Fruit fly (Drosophila melanogaster) whole organism, embryonic: ENCODE results near the gene CG11593.

Source experiments
- B-H1 ChIP-seq: fragments of 200-800 bp; sonication (Bioruptor generic); IDR thresholded peaks from 3 replicates; pipeline ENCODE4 v1.3.6; 2022; ENCODE audit warnings: missing biosample characterization, missing genetic modification characterization
- CG10431 ChIP-seq: fragments of 200-800 bp; sonication (Bioruptor generic); optimal IDR thresholded peaks from 3 replicates; lab custom pipeline; 2018; ENCODE audit warnings: missing biosample characterization, mild to moderate bottlenecking, missing genetic modification characterization
- CG11093 ChIP-seq: fragments of 200-800 bp; sonication (Bioruptor generic); IDR thresholded peaks from 3 replicates; pipeline ENCODE4 v1.3.6; 2022; ENCODE audit warnings: missing biosample characterization, missing genetic modification characterization
- CG12769 ChIP-seq: fragments of 200-800 bp; sonication (Bioruptor generic); optimal IDR thresholded peaks from 2 replicates; lab custom pipeline; 2019; ENCODE audit warnings: missing biosample characterization, mild to moderate bottlenecking, missing genetic modification characterization, moderate library complexity
- CG13894 ChIP-seq: fragments of 200-800 bp; sonication (Bioruptor generic); optimal IDR thresholded peaks from 3 replicates; lab custom pipeline; 2018; ENCODE audit warnings: missing biosample characterization, mild to moderate bottlenecking, missing genetic modification characterization, moderate library complexity
- CG15696 ChIP-seq: fragments of 200-800 bp; sonication (Bioruptor generic); optimal IDR thresholded peaks from 2 replicates; lab custom pipeline; 2019; ENCODE audit warnings: missing biosample characterization, mild to moderate bottlenecking, missing genetic modification characterization, moderate library complexity
- CG1602 ChIP-seq: fragments of 200-800 bp; sonication (Bioruptor generic); optimal IDR thresholded peaks from 3 replicates; lab custom pipeline; 2016; ENCODE audit warnings: missing biosample characterization, missing genetic modification characterization
- CG1647 ChIP-seq: fragments of 200-800 bp; sonication (Bioruptor generic); optimal IDR thresholded peaks from 3 replicates; lab custom pipeline; 2016; ENCODE audit warnings: missing biosample characterization, missing genetic modification characterization
- CG16813 ChIP-seq: fragments of 200-800 bp; sonication (Bioruptor generic); IDR thresholded peaks from 3 replicates; pipeline ENCODE4 v1.3.6; 2022; ENCODE audit warnings: missing biosample characterization, missing genetic modification characterization; ENCODE audit not compliant: partially characterized antibody
- CG16815 ChIP-seq: fragments of 200-800 bp; sonication (Bioruptor generic); optimal IDR thresholded peaks from 3 replicates; lab custom pipeline; 2017; ENCODE audit warnings: missing biosample characterization, mild to moderate bottlenecking, missing genetic modification characterization
- CG17802 ChIP-seq: fragments of 200-800 bp; sonication (Bioruptor generic); optimal IDR thresholded peaks from 2 replicates; lab custom pipeline; 2018; ENCODE audit warnings: missing biosample characterization, mild to moderate bottlenecking, missing genetic modification characterization, moderate library complexity
- CG18764 ChIP-seq: fragments of 200-800 bp; sonication (Bioruptor generic); optimal IDR thresholded peaks from 3 replicates; lab custom pipeline; 2016; ENCODE audit warnings: missing biosample characterization, missing genetic modification characterization
- CG2199 ChIP-seq: fragments of 200-800 bp; sonication (Bioruptor generic); IDR thresholded peaks from 3 replicates; pipeline ENCODE4 v1.3.6; 2022; ENCODE audit warnings: missing biosample characterization, missing genetic modification characterization
- CG2889 ChIP-seq: fragments of 200-800 bp; sonication (Bioruptor generic); IDR thresholded peaks from 3 replicates; pipeline ENCODE4 v1.3.6; 2022; ENCODE audit warnings: missing biosample characterization, missing genetic modification characterization
- CG4617 ChIP-seq: fragments of 200-800 bp; sonication (Bioruptor generic); optimal IDR thresholded peaks from 3 replicates; lab custom pipeline; 2016; ENCODE audit warnings: missing biosample characterization, missing genetic modification characterization, borderline replicate concordance
- CG7372 ChIP-seq: fragments of 200-800 bp; sonication (Bioruptor generic); IDR thresholded peaks from 2 replicates; pipeline ENCODE4 v1.3.6; 2022; ENCODE audit warnings: missing biosample characterization, missing genetic modification characterization
- CG7745 ChIP-seq: fragments of 200-800 bp; sonication (Bioruptor generic); optimal IDR thresholded peaks from 2 replicates; lab custom pipeline; 2018; ENCODE audit warnings: missing biosample characterization, mild to moderate bottlenecking, missing genetic modification characterization, moderate library complexity
- CG7928 ChIP-seq: fragments of 200-800 bp; sonication (Bioruptor generic); optimal IDR thresholded peaks from 2 replicates; lab custom pipeline; 2017; ENCODE audit warnings: missing biosample characterization, mild to moderate bottlenecking, missing genetic modification characterization
- CG7987 ChIP-seq: fragments of 200-800 bp; sonication (Bioruptor generic); optimal IDR thresholded peaks from 2 replicates; lab custom pipeline; 2018; ENCODE audit warnings: missing biosample characterization, mild to moderate bottlenecking, missing genetic modification characterization, moderate library complexity
- Fer2 ChIP-seq: fragments of 200-800 bp; sonication (Bioruptor generic); optimal IDR thresholded peaks from 2 replicates; lab custom pipeline; 2018; ENCODE audit warnings: missing biosample characterization, mild to moderate bottlenecking, missing genetic modification characterization, moderate library complexity
- H15 ChIP-seq: fragments of 200-800 bp; sonication (Bioruptor generic); IDR thresholded peaks from 3 replicates; pipeline ENCODE4 v1.3.6; 2022; ENCODE audit warnings: missing biosample characterization, missing genetic modification characterization
- HHEX ChIP-seq: fragments of 200-800 bp; sonication (Bioruptor generic); optimal IDR thresholded peaks from 3 replicates; lab custom pipeline; 2017; ENCODE audit warnings: missing biosample characterization, mild to moderate bottlenecking, missing genetic modification characterization, missing genetic modification reagents
- HLH3B ChIP-seq: fragments of 200-800 bp; sonication (Bioruptor generic); IDR thresholded peaks from 2 replicates; pipeline ENCODE4 v1.3.6; 2022; ENCODE audit warnings: missing biosample characterization, missing genetic modification characterization
- Hsf ChIP-seq: fragments of 200-800 bp; sonication (Bioruptor generic); optimal IDR thresholded peaks from 3 replicates; lab custom pipeline; 2016; ENCODE audit warnings: missing biosample characterization, missing genetic modification characterization
- MBD-R2 ChIP-seq: fragments of 200-800 bp; sonication (Bioruptor generic); IDR thresholded peaks from 2 replicates; pipeline ENCODE4 v1.3.6; 2022; ENCODE audit warnings: missing biosample characterization, missing genetic modification characterization
- MESR4 ChIP-seq: fragments of 200-800 bp; sonication (Bioruptor generic); optimal IDR thresholded peaks from 2 replicates; lab custom pipeline; 2018; ENCODE audit warnings: missing biosample characterization, mild to moderate bottlenecking, missing genetic modification characterization, moderate library complexity
- NFAT ChIP-seq: fragments of 200-800 bp; sonication (Bioruptor generic); IDR thresholded peaks from 2 replicates; pipeline ENCODE4 v1.3.6; 2022; ENCODE audit warnings: missing biosample characterization, missing genetic modification characterization
- Pdp1 ChIP-seq, 2 experiments: fragments of 200-800 bp; sonication (Bioruptor generic); optimal IDR thresholded peaks; 3 replicates each; lab custom pipeline; 2016; ENCODE audit warnings: missing biosample characterization in 2 of 2, missing genetic modification characterization in 2 of 2, mild to moderate bottlenecking in 1 of 2, moderate library complexity in 1 of 2
- Ptx1 ChIP-seq: fragments of 200-800 bp; sonication (Bioruptor generic); IDR thresholded peaks from 2 replicates; pipeline ENCODE4 v1.3.6; 2022; ENCODE audit warnings: missing biosample characterization, missing genetic modification characterization
- Scr ChIP-seq: fragments of 200-800 bp; sonication (Bioruptor generic); IDR thresholded peaks from 2 replicates; pipeline ENCODE4 v1.3.6; 2022; ENCODE audit warnings: missing biosample characterization, missing genetic modification characterization; ENCODE audit not compliant: partially characterized antibody
- Ssrp ChIP-seq: fragments of 200-800 bp; sonication (Bioruptor generic); optimal IDR thresholded peaks from 2 replicates; lab custom pipeline; 2018; ENCODE audit warnings: missing biosample characterization, mild to moderate bottlenecking, missing genetic modification characterization, moderate library complexity
- Taf1 ChIP-seq: fragments of 200-800 bp; sonication (Bioruptor generic); IDR thresholded peaks from 2 replicates; pipeline ENCODE4 v1.3.6; 2022; ENCODE audit warnings: missing biosample characterization, missing genetic modification characterization
- al ChIP-seq: fragments of 200-800 bp; sonication (Bioruptor generic); IDR thresholded peaks from 2 replicates; pipeline ENCODE4 v1.3.6; 2022; ENCODE audit warnings: missing biosample characterization, missing genetic modification characterization
- az2 ChIP-seq: fragments of 200-800 bp; sonication (Bioruptor generic); optimal IDR thresholded peaks from 3 replicates; lab custom pipeline; 2016; ENCODE audit warnings: missing biosample characterization, missing genetic modification characterization
- bbx ChIP-seq: fragments of 200-800 bp; sonication (Bioruptor generic); IDR thresholded peaks from 2 replicates; pipeline ENCODE4 v1.3.6; 2022; ENCODE audit warnings: missing biosample characterization, missing genetic modification characterization; ENCODE audit not compliant: partially characterized antibody
- bcd ChIP-seq: fragments of 200-800 bp; sonication (Bioruptor generic); optimal IDR thresholded peaks from 2 replicates; lab custom pipeline; 2017; ENCODE audit warnings: missing biosample characterization, mild to moderate bottlenecking, missing genetic modification characterization
- cad ChIP-seq: fragments of >200 bp; optimal IDR thresholded peaks from 2 replicates; lab custom pipeline; 2017; ENCODE audit warnings: missing biosample characterization, missing genetic modification characterization
- dysf ChIP-seq: fragments of 200-800 bp; sonication (Bioruptor generic); IDR thresholded peaks from 3 replicates; pipeline ENCODE4 v1.3.6; 2022; ENCODE audit warnings: missing biosample characterization, missing genetic modification characterization
- gfzf ChIP-seq: fragments of 200-800 bp; sonication (Bioruptor generic); optimal IDR thresholded peaks from 2 replicates; lab custom pipeline; 2016; ENCODE audit warnings: missing biosample characterization, mild to moderate bottlenecking, missing genetic modification characterization, moderate library complexity
- jing ChIP-seq: fragments of 200-800 bp; sonication (Bioruptor generic); optimal IDR thresholded peaks from 2 replicates; lab custom pipeline; 2018; ENCODE audit warnings: missing biosample characterization, mild to moderate bottlenecking, missing genetic modification characterization
- lbe ChIP-seq: fragments of 200-800 bp; sonication (Bioruptor generic); optimal IDR thresholded peaks from 2 replicates; lab custom pipeline; 2016; ENCODE audit warnings: missing biosample characterization, mild to moderate bottlenecking, missing genetic modification characterization
- oc ChIP-seq: fragments of 200-800 bp; sonication (Bioruptor generic); optimal IDR thresholded peaks from 2 replicates; lab custom pipeline; 2018; ENCODE audit warnings: missing biosample characterization, mild to moderate bottlenecking, missing genetic modification characterization, moderate library complexity
- prd ChIP-seq, 3 experiments: fragments of >200 bp in 2 of 3; fragments of 200-800 bp in 1 of 3; sonication (Bioruptor generic) in 1 of 3; optimal IDR thresholded peaks in 2 of 3; IDR thresholded peaks in 1 of 3; 2 replicates in 2 of 3; 3 replicates in 1 of 3; pipeline versions ENCODE4 v1.3.6 to Lab custom; 2017 to 2022; ENCODE audit warnings: missing biosample characterization in 1 of 3, missing genetic modification characterization in 1 of 3
- pum ChIP-seq: fragments of 200-800 bp; sonication (Bioruptor generic); optimal IDR thresholded peaks from 2 replicates; lab custom pipeline; 2016; ENCODE audit warnings: missing biosample characterization, missing genetic modification characterization
- row ChIP-seq: fragments of 200-800 bp; sonication (Bioruptor generic); IDR thresholded peaks from 3 replicates; pipeline ENCODE4 v1.3.6; 2022; ENCODE audit warnings: missing biosample characterization, missing genetic modification characterization
- slbo ChIP-seq: fragments of 200-800 bp; sonication (Bioruptor generic); IDR thresholded peaks from 2 replicates; pipeline ENCODE4 v1.3.6; 2022; ENCODE audit warnings: missing biosample characterization, missing genetic modification characterization
- slou ChIP-seq: fragments of 200-800 bp; sonication (Bioruptor generic); optimal IDR thresholded peaks from 3 replicates; lab custom pipeline; 2016; ENCODE audit warnings: missing biosample characterization, missing genetic modification characterization
- tgo ChIP-seq: fragments of 200-800 bp; sonication (Bioruptor generic); IDR thresholded peaks from 3 replicates; pipeline ENCODE4 v1.3.6; 2022; ENCODE audit warnings: missing biosample characterization, missing genetic modification characterization
- vvl ChIP-seq: fragments of 200-800 bp; sonication (Bioruptor generic); IDR thresholded peaks from 2 replicates; pipeline ENCODE4 v1.3.6; 2022; ENCODE audit warnings: missing biosample characterization, missing genetic modification characterization

CG11593 gene

dm6 chr3L:4040247-4040925 lies at the start of gene CG11593, which contains the start of gene Rcd5 (continued):
- TF ChIP-seq prd (optimal IDR thresholded peaks at IDR 0.05; lab: Kevin White, UChicago): no peak
- TF ChIP-seq prd (GFP tag; IDR thresholded peaks at IDR 0.05; lab: Robert Waterston, UW): peak; percentile 92
- peak; percentile 20 for TF ChIP-seq CG1647 (GFP tag; lab: Kevin White, UChicago)
- TF ChIP-seq Pdp1 (GFP tag; optimal IDR thresholded peaks at IDR 0.05; lab: Kevin White, UChicago): peak; percentile 36 to 50
- peak; percentile 50 for TF ChIP-seq CG15696 (tag; lab: Kevin White, UChicago)
- peak; percentile 94 for TF ChIP-seq slbo (GFP tag; lab: Robert Waterston, UW)
- no peak for TF ChIP-seq CG10431 (GFP tag; lab: Kevin White, UChicago)
- TF ChIP-seq MESR4 (GFP tag; lab: Kevin White, UChicago): peak; percentile 98
- TF ChIP-seq jing (GFP tag; lab: Kevin White, UChicago): no peak
- peak; percentile 53 for TF ChIP-seq Hsf (GFP tag; lab: Kevin White, UChicago)
- TF ChIP-seq dysf (GFP tag; lab: Robert Waterston, UW): peak; percentile 83
- peak; percentile 86 for TF ChIP-seq MBD-R2 (GFP tag; lab: Robert Waterston, UW)
- TF ChIP-seq Taf1: peak; percentile 69
- no peak for TF ChIP-seq lbe (GFP tag; lab: Kevin White, UChicago)
- TF ChIP-seq CG16813 (GFP tag; lab: Robert Waterston, UW): peak; percentile 49; the same call in 2 of the 3 replicates
- TF ChIP-seq al (GFP tag; lab: Robert Waterston, UW): peak; percentile 82
- TF ChIP-seq row (GFP tag; lab: Robert Waterston, UW): peak; percentile 94
- peak; percentile 81 for TF ChIP-seq NFAT (GFP tag; lab: Robert Waterston, UW)
- TF ChIP-seq CG12769: no peak
- TF ChIP-seq CG4617 (GFP tag; lab: Kevin White, UChicago): peak; percentile 96
- peak; percentile 83 for TF ChIP-seq vvl (GFP tag; lab: Robert Waterston, UW)
- TF ChIP-seq CG13894 (tag; lab: Kevin White, UChicago): no peak
- peak; percentile 64 for TF ChIP-seq H15 (GFP tag; lab: Robert Waterston, UW)
- TF ChIP-seq CG17802 (tag; lab: Kevin White, UChicago): peak; percentile 37
- TF ChIP-seq Ssrp: peak; percentile 62
- TF ChIP-seq CG16815 (GFP tag; lab: Kevin White, UChicago): peak; percentile 48
- TF ChIP-seq CG7928 (GFP tag; lab: Kevin White, UChicago): peak; percentile 31
- no peak for TF ChIP-seq oc
- TF ChIP-seq az2 (GFP tag; lab: Kevin White, UChicago): peak; percentile 57
- no peak for TF ChIP-seq bbx
- TF ChIP-seq tgo (GFP tag; lab: Robert Waterston, UW): peak; percentile 84
- TF ChIP-seq Scr: peak; percentile 28; the same call in 1 of the 2 replicates
- peak; percentile 13 for TF ChIP-seq CG7987 (GFP tag; lab: Kevin White, UChicago)
- peak; percentile 35 for TF ChIP-seq pum
- peak; percentile 65 for TF ChIP-seq B-H1 (GFP tag; lab: Robert Waterston, UW)
- peak; percentile 32 for TF ChIP-seq slou (GFP tag; lab: Kevin White, UChicago)
- TF ChIP-seq CG2199 (GFP tag; lab: Robert Waterston, UW): 0 out of 3 replicates have a peak, but pooled peaks have one; percentile 56
- peak; percentile 76 for TF ChIP-seq HLH3B (GFP tag; lab: Robert Waterston, UW)
- peak; percentile 53 for TF ChIP-seq gfzf (GFP tag; lab: Kevin White, UChicago)
- no peak for TF ChIP-seq cad
- peak; percentile 72 for TF ChIP-seq CG1602 (GFP tag; lab: Kevin White, UChicago)
- TF ChIP-seq CG7745 (tag; lab: Kevin White, UChicago): no peak
- TF ChIP-seq Ptx1 (GFP tag; lab: Robert Waterston, UW): peak; percentile 91
- peak; percentile 57 for TF ChIP-seq CG18764 (GFP tag; lab: Kevin White, UChicago)
- TF ChIP-seq Fer2: peak; percentile 24
- TF ChIP-seq bcd (GFP tag; lab: Kevin White, UChicago): peak; percentile 86
- peak; percentile 18 for TF ChIP-seq HHEX (GFP tag; lab: Kevin White, UChicago)
- peak; percentile 79 for TF ChIP-seq CG7372 (GFP tag; lab: Robert Waterston, UW)
- peak; percentile 81 for TF ChIP-seq CG2889 (GFP tag; lab: Robert Waterston, UW)
- peak; percentile 78; the same call in 2 of the 3 replicates for TF ChIP-seq CG11093
